Fruit fly (Drosophila melanogaster) whole organism, prepupa: ENCODE measurements around the gene Srp9.

ENCODE experiments used
- CG10631 ChIP-seq: fragments of 200-800 bp; sonication (Bioruptor generic); optimal IDR thresholded peaks from 2 replicates; lab custom pipeline; 2016; ENCODE audit warnings: missing biosample characterization, missing genetic modification characterization
- CG10669 ChIP-seq: fragments of 200-800 bp; sonication (Bioruptor generic); optimal IDR thresholded peaks from 3 replicates; lab custom pipeline; 2018; ENCODE audit warnings: missing biosample characterization, mild to moderate bottlenecking, missing genetic modification characterization, moderate library complexity
- CG11902 ChIP-seq: fragments of 200-800 bp; sonication (Bioruptor generic); optimal IDR thresholded peaks from 3 replicates; lab custom pipeline; 2016; ENCODE audit warnings: missing biosample characterization, missing genetic modification characterization
- CG1621 ChIP-seq: fragments of 200-800 bp; sonication (Bioruptor generic); optimal IDR thresholded peaks from 3 replicates; lab custom pipeline; 2018; ENCODE audit warnings: missing biosample characterization, mild to moderate bottlenecking, missing genetic modification characterization
- CG16779 ChIP-seq: fragments of 200-800 bp; sonication (Bioruptor generic); optimal IDR thresholded peaks from 3 replicates; lab custom pipeline; 2017; ENCODE audit warnings: missing biosample characterization, mild to moderate bottlenecking, missing genetic modification characterization
- CG3032 ChIP-seq: fragments of 200-800 bp; optimal IDR thresholded peaks from 2 replicates; lab custom pipeline; 2019; ENCODE audit warnings: missing biosample characterization, mild to moderate bottlenecking, missing genetic modification characterization, moderate library complexity
- CG32006 ChIP-seq: fragments of 200-800 bp; sonication (Bioruptor generic); optimal IDR thresholded peaks from 3 replicates; lab custom pipeline; 2017; ENCODE audit warnings: missing biosample characterization, mild to moderate bottlenecking, missing genetic modification characterization
- CG34406 ChIP-seq: fragments of 200-800 bp; sonication (Bioruptor generic); optimal IDR thresholded peaks from 3 replicates; lab custom pipeline; 2016; ENCODE audit warnings: missing biosample characterization, missing genetic modification characterization
- CG3919 ChIP-seq: fragments of 200-800 bp; sonication (Bioruptor generic); optimal IDR thresholded peaks from 3 replicates; lab custom pipeline; 2016; ENCODE audit warnings: missing biosample characterization, missing genetic modification characterization
- CG6163 ChIP-seq: fragments of 200-800 bp; sonication (Bioruptor generic); IDR thresholded peaks from 3 replicates; pipeline ENCODE4 v1.3.6; 2022; ENCODE audit warnings: missing biosample characterization, missing genetic modification characterization
- CG6854 ChIP-seq: fragments of 200-800 bp; sonication (Bioruptor generic); optimal IDR thresholded peaks from 2 replicates; lab custom pipeline; 2017; ENCODE audit warnings: missing biosample characterization, mild to moderate bottlenecking, missing genetic modification characterization
- CG8119 ChIP-seq: fragments of 200-800 bp; sonication (Bioruptor generic); IDR thresholded peaks from 3 replicates; pipeline ENCODE4 v1.3.6; 2022; ENCODE audit warnings: missing biosample characterization, missing genetic modification characterization
- CG8319 ChIP-seq: fragments of 200-800 bp; sonication (Bioruptor generic); optimal IDR thresholded peaks from 3 replicates; lab custom pipeline; 2016; ENCODE audit warnings: missing biosample characterization, missing genetic modification characterization
- Eip75B ChIP-seq: fragments of 200-800 bp; sonication (Bioruptor generic); optimal IDR thresholded peaks from 3 replicates; lab custom pipeline; 2016; ENCODE audit warnings: missing biosample characterization, missing genetic modification characterization
- Eip78C ChIP-seq: fragments of 200-800 bp; sonication (Bioruptor generic); peaks from one replicate; lab custom pipeline; 2016; ENCODE audit warnings: missing biosample characterization, missing genetic modification characterization
- Ets21C ChIP-seq: fragments of 200-800 bp; sonication (Bioruptor generic); optimal IDR thresholded peaks from 3 replicates; lab custom pipeline; 2016; ENCODE audit warnings: missing biosample characterization, missing genetic modification characterization
- Hr38 ChIP-seq: sonication (Bioruptor generic); optimal IDR thresholded peaks from 2 replicates; lab custom pipeline; 2016; ENCODE audit warnings: missing biosample characterization, missing genetic modification characterization
- Hr39 ChIP-seq: fragments of 200-800 bp; sonication (Bioruptor generic); optimal IDR thresholded peaks from 2 replicates; lab custom pipeline; 2016; ENCODE audit warnings: missing biosample characterization, missing genetic modification characterization
- Hr4 ChIP-seq: fragments of 200-800 bp; sonication (Bioruptor generic); optimal IDR thresholded peaks from 3 replicates; lab custom pipeline; 2016; ENCODE audit warnings: missing biosample characterization, missing genetic modification characterization
- Lpt ChIP-seq: fragments of 200-800 bp; sonication (Bioruptor generic); optimal IDR thresholded peaks from 3 replicates; lab custom pipeline; 2016; ENCODE audit warnings: missing biosample characterization, missing genetic modification characterization
- Smox ChIP-seq: fragments of 200-800 bp; sonication (Bioruptor generic); optimal IDR thresholded peaks from 3 replicates; lab custom pipeline; 2016; ENCODE audit warnings: missing biosample characterization, missing genetic modification characterization
- Sox102F ChIP-seq: fragments of 200-800 bp; sonication (Bioruptor generic); optimal IDR thresholded peaks from 2 replicates; lab custom pipeline; 2016; ENCODE audit warnings: missing biosample characterization, mild to moderate bottlenecking, missing genetic modification characterization
- acj6 ChIP-seq: fragments of 200-800 bp; sonication (Bioruptor generic); optimal IDR thresholded peaks from 3 replicates; lab custom pipeline; 2016; ENCODE audit warnings: missing biosample characterization, missing genetic modification characterization
- dsx ChIP-seq: fragments of 200-800 bp; optimal IDR thresholded peaks from 3 replicates; lab custom pipeline; 2019; ENCODE audit warnings: missing biosample characterization, mild to moderate bottlenecking, missing genetic modification characterization, moderate library complexity; ENCODE audit not compliant: poor library complexity, severe bottlenecking
- fd85E ChIP-seq: fragments of 200-800 bp; sonication (Bioruptor generic); optimal IDR thresholded peaks from 3 replicates; lab custom pipeline; 2016; ENCODE audit warnings: missing biosample characterization, missing genetic modification characterization
- net ChIP-seq: fragments of 200-800 bp; sonication (Bioruptor generic); optimal IDR thresholded peaks from 3 replicates; lab custom pipeline; 2016; ENCODE audit warnings: missing biosample characterization, missing genetic modification characterization
- pdm3 ChIP-seq: fragments of 200-800 bp; sonication (Bioruptor generic); optimal IDR thresholded peaks from 3 replicates; lab custom pipeline; 2016; ENCODE audit warnings: missing biosample characterization, missing genetic modification characterization
- salr ChIP-seq, 2 experiments: fragments of 200-800 bp; sonication (Bioruptor generic); optimal IDR thresholded peaks; 3 replicates each; lab custom pipeline; 2016 to 2018; ENCODE audit warnings: missing biosample characterization in 2 of 2, missing genetic modification characterization in 2 of 2, mild to moderate bottlenecking in 1 of 2
- ss ChIP-seq, 2 experiments: fragments of 200-800 bp; sonication (Bioruptor generic); optimal IDR thresholded peaks; 2 replicates in 1 of 2; 3 replicates in 1 of 2; lab custom pipeline; 2017 to 2018; ENCODE audit warnings: mild to moderate bottlenecking in 2 of 2, missing biosample characterization in 2 of 2, missing genetic modification characterization in 2 of 2, moderate library complexity in 1 of 2
- svp ChIP-seq: fragments of 200-800 bp; sonication (Bioruptor generic); peaks from one replicate; lab custom pipeline; 2016; ENCODE audit warnings: missing biosample characterization, missing genetic modification characterization
- vri ChIP-seq: fragments of 200-800 bp; sonication (Bioruptor generic); optimal IDR thresholded peaks from 3 replicates; lab custom pipeline; 2016; ENCODE audit warnings: missing biosample characterization, mild to moderate bottlenecking, missing genetic modification characterization

Srp9 gene

DNA sequence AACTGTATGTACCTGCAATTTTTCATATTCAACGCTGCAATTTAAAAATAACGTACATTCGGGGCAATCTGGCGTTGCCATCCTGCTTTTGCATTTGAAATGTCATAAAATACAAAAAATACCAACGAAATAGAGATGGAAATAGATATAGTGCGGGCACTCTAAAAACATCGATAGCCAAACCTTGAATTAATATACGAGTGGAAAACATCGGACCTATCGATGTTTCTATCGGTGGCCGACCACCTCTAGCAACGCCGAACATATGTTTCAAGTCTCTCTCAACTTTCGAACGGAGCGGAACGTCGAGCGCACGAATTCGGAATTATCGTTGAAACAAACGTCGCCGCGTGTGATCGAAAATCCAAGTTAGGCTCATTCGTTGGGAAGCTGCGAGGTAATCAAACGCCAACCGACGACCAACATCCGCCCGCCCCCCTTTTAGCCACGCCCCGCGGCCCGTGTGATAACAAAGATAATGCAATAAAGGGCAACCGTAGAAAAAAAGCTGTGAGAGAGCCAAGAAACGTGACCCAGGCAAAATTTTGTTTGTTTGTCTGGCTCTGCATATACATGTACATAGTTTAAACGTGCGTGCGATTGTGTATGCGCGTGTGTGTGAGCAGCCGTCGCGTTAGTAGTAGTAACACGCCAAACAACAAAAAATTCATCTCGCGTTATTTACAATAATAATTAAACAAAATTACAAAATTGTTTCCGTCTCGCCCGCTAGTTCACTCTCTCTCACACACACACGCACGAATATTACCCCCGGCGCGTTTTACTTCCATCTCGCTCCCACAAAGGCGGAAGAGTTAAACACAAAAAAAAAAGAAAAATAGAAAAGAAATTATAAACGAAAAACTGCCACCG, 42.8 kb downstream of the Srp9 start, which contains the start of gene nmo (continued):
- TF ChIP-seq Hr38 (no peak), fd85E (GFP tag; lab: Kevin White, UChicago) (no peak), Sox102F (GFP tag; lab: Kevin White, UChicago) (no peak), dsx (GFP tag; lab: Kevin White, UChicago) (peak; percentile 24), CG6854 (GFP tag; lab: Kevin White, UChicago) (peak; percentile 80)

DNA sequence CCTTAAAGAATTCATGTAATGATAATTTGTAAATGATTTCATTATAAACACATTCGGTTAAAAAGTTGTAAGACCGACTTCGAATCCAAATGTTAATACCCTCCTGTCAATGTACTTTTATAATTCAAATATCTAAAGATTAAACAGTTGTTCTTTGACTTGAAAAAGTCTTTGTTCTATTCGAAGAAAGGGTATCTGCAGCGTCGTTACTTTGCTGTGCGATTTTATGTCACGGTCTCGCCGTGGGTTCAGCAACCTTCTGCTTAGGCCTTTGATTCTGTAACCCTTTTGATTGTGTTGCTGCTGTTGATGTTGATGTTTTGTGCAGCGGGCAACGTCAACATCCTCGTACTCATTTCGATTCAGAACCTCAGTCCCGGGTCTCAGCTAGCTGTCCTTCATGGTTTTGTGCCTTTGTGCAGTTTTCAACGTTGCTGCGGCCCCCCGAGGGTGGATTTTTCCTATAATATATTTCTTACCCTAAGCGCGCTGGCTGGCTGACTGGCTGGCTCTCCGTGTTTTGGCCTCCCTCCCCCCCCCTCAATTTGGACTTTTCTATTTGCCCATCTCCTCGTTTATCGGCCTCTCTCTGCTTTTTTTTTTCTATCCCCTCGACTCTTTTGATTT, 45.2 kb downstream of the Srp9 start:
- TF ChIP-seq Eip78C (GFP tag; lab: Kevin White, UChicago) (peak; percentile 54), fd85E (GFP tag; lab: Kevin White, UChicago) (no peak)
- TF ChIP-seq, all 60 proteins: peak for 1

dm6 chr3L:7981956-7982355, 45.8 kb downstream of the Srp9 start:
- TF ChIP-seq Eip78C (GFP tag; lab: Kevin White, UChicago) (peak; percentile 21), acj6 (GFP tag; lab: Kevin White, UChicago) (no peak), CG1621 (tag; lab: Kevin White, UChicago) (no peak), pdm3 (GFP tag; lab: Kevin White, UChicago) (no peak), CG3919 (GFP tag; lab: Kevin White, UChicago) (no peak), Lpt (GFP tag; lab: Kevin White, UChicago) (no peak), net (GFP tag; lab: Kevin White, UChicago) (no peak), CG32006 (GFP tag; lab: Kevin White, UChicago) (no peak), salr (GFP tag; optimal IDR thresholded peaks at IDR 0.05; lab: Kevin White, UChicago) (no peak)

DNA sequence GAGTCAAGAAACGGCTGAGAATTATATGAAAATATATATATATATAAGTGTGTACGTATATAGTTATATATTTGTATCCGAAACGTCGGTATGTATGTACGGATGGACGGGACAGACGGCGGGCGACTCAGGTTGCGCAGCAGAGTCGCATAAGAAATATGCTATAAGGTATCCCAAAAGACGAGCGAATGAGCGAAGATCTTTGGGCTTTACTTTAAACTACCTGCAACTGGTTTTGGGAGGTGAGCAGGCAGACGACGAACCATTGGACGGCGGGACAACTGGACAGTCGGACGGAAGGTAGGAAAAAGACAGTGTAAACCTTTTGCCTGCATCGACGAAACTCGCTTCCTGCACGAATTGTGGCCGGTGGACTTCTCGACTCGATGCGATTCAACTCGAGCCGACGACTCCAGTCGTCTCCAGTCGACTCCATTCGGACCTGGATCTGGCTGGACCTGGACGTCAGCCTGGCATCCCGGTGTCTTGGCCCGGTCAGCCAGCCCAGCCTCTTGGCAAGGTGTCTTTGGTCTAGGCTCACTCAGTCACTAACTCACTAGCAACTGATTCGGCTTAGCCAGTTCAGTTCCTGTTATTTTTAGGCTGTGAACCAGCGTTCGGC, 47.5 kb downstream of the Srp9 start:
- no peak for TF ChIP-seq Hr39 (GFP tag; lab: Kevin White, UChicago)
- no peak for TF ChIP-seq CG11902
- TF ChIP-seq Eip78C (GFP tag; lab: Kevin White, UChicago), result peak; percentile 28
- peak; percentile 8 for TF ChIP-seq CG6854 (GFP tag; lab: Kevin White, UChicago)
- TF ChIP-seq dsx (GFP tag; lab: Kevin White, UChicago), result peak; percentile 16
- peak; percentile 4 to 69 for TF ChIP-seq ss (GFP tag; optimal IDR thresholded peaks at IDR 0.05; lab: Kevin White, UChicago)
- no peak for TF ChIP-seq CG1621 (tag; lab: Kevin White, UChicago)
- TF ChIP-seq, all 60 proteins: peak for 4

DNA sequence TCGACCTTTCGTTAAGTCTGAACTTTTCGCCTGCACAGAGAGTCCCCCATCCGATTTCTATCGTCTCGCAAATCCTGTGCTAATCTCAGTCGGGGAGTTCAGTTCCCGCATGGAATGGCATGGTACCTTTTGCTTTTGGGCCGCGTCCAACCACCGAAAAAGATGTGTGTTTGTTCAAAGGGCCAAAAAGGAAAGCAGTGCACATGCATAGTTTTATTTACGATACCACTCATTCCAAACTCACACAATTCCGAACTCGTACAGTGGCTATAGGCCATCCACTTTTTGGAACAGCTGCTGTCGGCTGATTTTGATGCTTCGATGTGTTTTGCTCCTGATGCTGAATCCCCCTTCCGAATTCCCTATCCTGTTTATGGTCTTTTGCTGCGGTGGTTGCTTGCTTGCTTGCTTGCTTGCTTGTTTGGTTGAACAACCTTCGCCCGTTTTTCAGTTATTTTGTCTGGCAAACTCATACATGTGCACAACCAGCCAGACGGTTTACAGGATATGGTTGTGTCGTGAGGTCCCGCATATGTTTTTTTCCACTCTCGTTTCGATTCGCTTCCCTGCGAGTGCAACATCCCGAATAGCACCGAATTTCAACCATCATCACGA, 48.6 kb downstream of the Srp9 start:
- TF ChIP-seq CG8119 (GFP tag; lab: Robert Waterston, UW), result no peak
- TF ChIP-seq Sox102F (GFP tag; lab: Kevin White, UChicago), result no peak
- no peak for TF ChIP-seq acj6 (GFP tag; lab: Kevin White, UChicago)
- no peak for TF ChIP-seq CG16779 (tag; lab: Kevin White, UChicago)
- TF ChIP-seq CG10631 (GFP tag; lab: Kevin White, UChicago), result no peak
- no peak for TF ChIP-seq Eip75B (GFP tag; lab: Kevin White, UChicago)
- TF ChIP-seq CG3032 (tag; lab: Kevin White, UChicago), result no peak
- no peak for TF ChIP-seq vri (GFP tag; lab: Kevin White, UChicago)
- no peak for TF ChIP-seq Hr4 (GFP tag; lab: Kevin White, UChicago)
- TF ChIP-seq fd85E (GFP tag; lab: Kevin White, UChicago), result no peak
- no peak for TF ChIP-seq CG1621 (tag; lab: Kevin White, UChicago)
- TF ChIP-seq CG32006 (GFP tag; lab: Kevin White, UChicago), result no peak
- TF ChIP-seq Smox (GFP tag; lab: Kevin White, UChicago), result no peak
- TF ChIP-seq Ets21C (GFP tag; lab: Kevin White, UChicago), result no peak
- TF ChIP-seq svp, result no peak
- no peak for TF ChIP-seq CG6163 (GFP tag; lab: Robert Waterston, UW)
- TF ChIP-seq CG34406 (GFP tag; lab: Kevin White, UChicago), result no peak
- no peak for TF ChIP-seq CG10669 (GFP tag; lab: Kevin White, UChicago)
- TF ChIP-seq CG8319 (GFP tag; lab: Kevin White, UChicago), result no peak
